Worm (Caenorhabditis elegans): Measurements from ENCODE around the gene dyn-1.

The dyn-1 gene

ce11 chrX:15599925-15600324 is 31.2 kb downstream of the dyn-1 start:
- TF ChIP-seq nhr-129 (tag; optimal IDR thresholded peaks at IDR 0.05) (peak; percentile 56), ztf-4 (tag; optimal IDR thresholded peaks at IDR 0.05) (no peak), sma-9 (GFP tag; optimal IDR thresholded peaks at IDR 0.05) (peak; percentile 31), sma-9 (tag; optimal IDR thresholded peaks at IDR 0.05) (no peak)

- TF ChIP-seq ZK546.5 (tag; optimal IDR thresholded peaks at IDR 0.05) (no peak), lin-11 (tag; optimal IDR thresholded peaks at IDR 0.05) (peak; percentile 67), C34F6.9 (tag; optimal IDR thresholded peaks at IDR 0.05) (peak; percentile 44), nhr-12 (tag; optimal IDR thresholded peaks at IDR 0.05) (no peak), sma-9 (GFP tag; optimal IDR thresholded peaks at IDR 0.05) (peak; percentile 59), sma-9 (tag; optimal IDR thresholded peaks at IDR 0.05) (no peak), unc-55 (GFP tag; optimal IDR thresholded peaks at IDR 0.05) (peak; percentile 52), skn-1 (tag; optimal IDR thresholded peaks at IDR 0.05) (no peak), crh-2 (tag; optimal IDR thresholded peaks at IDR 0.05) (peak; percentile 40), sem-4 (tag; optimal IDR thresholded peaks at IDR 0.05) (peak; percentile 36), nhr-129 (tag; optimal IDR thresholded peaks at IDR 0.05) (peak; percentile 36), mdl-1 (tag; optimal IDR thresholded peaks at IDR 0.05) (peak in 1 of 2 experiments; percentile 46), lin-13 (GFP tag; optimal IDR thresholded peaks at IDR 0.05) (peak; percentile 32), mab-5 (tag; optimal IDR thresholded peaks at IDR 0.05) (peak; percentile 5), lsy-2 (tag; optimal IDR thresholded peaks at IDR 0.05) (peak in 1 of 2 experiments; percentile 44)
Observed at ce11 chrX:15600512-15601117, 31.9 kb downstream of the dyn-1 start, which contains the start of gene ent-2. TSS of gene ent-2 (plus strand) at chrX:15601067.

ce11 chrX:15604236-15604635 is 35.5 kb downstream of the dyn-1 start:
- TF ChIP-seq sma-9 (GFP tag; optimal IDR thresholded peaks at IDR 0.05) (peak; percentile 0), sma-9 (tag; optimal IDR thresholded peaks at IDR 0.05) (no peak), elt-1 (tag; optimal IDR thresholded peaks at IDR 0.05) (no peak), nhr-10 (tag; optimal IDR thresholded peaks at IDR 0.05) (no peak), lin-39 (tag; optimal IDR thresholded peaks at IDR 0.05) (no peak), peb-1 (tag; optimal IDR thresholded peaks at IDR 0.05) (no peak), gmeb-1 (tag; optimal IDR thresholded peaks at IDR 0.05) (no peak), ama-1 (optimal IDR thresholded peaks at IDR 0.05) (no peak), nhr-12 (tag; optimal IDR thresholded peaks at IDR 0.05) (no peak)

ce11 chrX:15606585-15607276 is 38.0 kb downstream of the dyn-1 start, which contains the start of gene rab-14:
TSS of gene rab-14 (minus strand) at chrX:15606635.
- TF ChIP-seq sem-4 (tag; optimal IDR thresholded peaks at IDR 0.05) (peak; percentile 81), nhr-237 (tag; optimal IDR thresholded peaks at IDR 0.05) (no peak), mbf-1 (tag; optimal IDR thresholded peaks at IDR 0.05) (no peak), aly-2 (tag; optimal IDR thresholded peaks at IDR 0.05) (no peak), snpc-4 (tag; optimal IDR thresholded peaks at IDR 0.05) (peak; percentile 29), dmd-4 (tag; optimal IDR thresholded peaks at IDR 0.05) (no peak), unc-55 (GFP tag; optimal IDR thresholded peaks at IDR 0.05) (peak; percentile 78), nhr-21 (tag; optimal IDR thresholded peaks at IDR 0.05) (peak; percentile 70), sma-9 (GFP tag; optimal IDR thresholded peaks at IDR 0.05) (peak; percentile 51), sma-9 (tag; optimal IDR thresholded peaks at IDR 0.05) (no peak), lin-13 (GFP tag; optimal IDR thresholded peaks at IDR 0.05) (peak; percentile 66), R02D3.7 (tag; optimal IDR thresholded peaks at IDR 0.05) (no peak), ZK546.5 (tag; optimal IDR thresholded peaks at IDR 0.05) (no peak), peb-1 (tag; optimal IDR thresholded peaks at IDR 0.05) (no peak), zag-1 (tag; optimal IDR thresholded peaks at IDR 0.05) (peak; percentile 84), sma-3 (GFP tag; optimal IDR thresholded peaks at IDR 0.05) (peak; percentile 34), mdl-1 (tag; optimal IDR thresholded peaks at IDR 0.05) (peak; percentile 59 to 94), ceh-16 (tag; optimal IDR thresholded peaks at IDR 0.05) (peak; percentile 21), mab-5 (tag; optimal IDR thresholded peaks at IDR 0.05) (peak; percentile 41), nhr-11 (tag; optimal IDR thresholded peaks at IDR 0.05) (no peak), Y55F3AM.14 (GFP tag; optimal IDR thresholded peaks at IDR 0.05) (peak; percentile 70), gmeb-1 (tag; optimal IDR thresholded peaks at IDR 0.05) (peak; percentile 51), ama-1 (optimal IDR thresholded peaks at IDR 0.05) (no peak), fos-1 (tag; optimal IDR thresholded peaks at IDR 0.05) (peak; percentile 59), crh-2 (tag; optimal IDR thresholded peaks at IDR 0.05) (peak; percentile 76), nhr-6 (tag; optimal IDR thresholded peaks at IDR 0.05) (no peak), F13H6.1 (tag; optimal IDR thresholded peaks at IDR 0.05) (peak; percentile 80), ceh-82 (tag; optimal IDR thresholded peaks at IDR 0.05) (peak; percentile 27), nhr-25 (tag; optimal IDR thresholded peaks at IDR 0.05) (peak; percentile 52), ztf-1 (GFP tag; conservative IDR thresholded peaks at IDR 0.05) (no peak), alr-1 (tag; optimal IDR thresholded peaks at IDR 0.05) (no peak), nhr-10 (tag; optimal IDR thresholded peaks at IDR 0.05) (no peak), lin-11 (tag; optimal IDR thresholded peaks at IDR 0.05) (peak; percentile 66), ztf-4 (tag; optimal IDR thresholded peaks at IDR 0.05) (peak; percentile 70), nhr-129 (tag; optimal IDR thresholded peaks at IDR 0.05) (peak; percentile 89), lsy-2 (tag; optimal IDR thresholded peaks at IDR 0.05) (peak; percentile 24 to 81), elt-3 (tag; optimal IDR thresholded peaks at IDR 0.05) (no peak), skn-1 (tag; optimal IDR thresholded peaks at IDR 0.05) (no peak), egl-27 (tag; optimal IDR thresholded peaks at IDR 0.05) (peak; percentile 51), C34F6.9 (tag; optimal IDR thresholded peaks at IDR 0.05) (peak; percentile 61)

Measured in whole organism, L2 larva.